Fruit fly (Drosophila melanogaster): ENCODE data around the gene fh.

DNA sequence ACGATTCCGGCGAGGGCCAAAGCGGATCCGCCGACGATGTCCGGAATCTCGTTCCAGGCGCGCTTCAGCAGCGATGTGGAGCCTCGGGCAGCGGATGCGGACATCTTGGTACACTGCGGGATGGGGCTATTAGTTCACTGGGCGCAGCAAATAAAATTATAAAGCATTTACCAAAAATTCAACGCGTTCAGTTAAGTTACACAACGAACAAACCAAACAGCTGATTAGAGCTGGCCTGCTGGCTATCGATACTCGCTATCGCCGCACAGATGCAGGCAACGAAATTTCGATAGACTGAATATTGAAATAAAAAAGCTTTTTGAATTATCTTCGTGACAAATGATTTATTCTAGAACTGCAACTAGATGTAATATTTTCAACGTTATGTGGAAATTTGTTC is 10.9 kb upstream of the fh start, which contains the start of gene NdufA3:
- TF ChIP-seq CG1620 (GFP tag; optimal IDR thresholded peaks at IDR 0.05) (no peak), CG5204 (GFP tag; optimal IDR thresholded peaks at IDR 0.05) (no peak), CG11617 (GFP tag; optimal IDR thresholded peaks at IDR 0.05) (no peak), tj (GFP tag; optimal IDR thresholded peaks at IDR 0.05) (no peak), toe (GFP tag; optimal IDR thresholded peaks at IDR 0.05) (no peak), cnc (optimal IDR thresholded peaks at IDR 0.05) (no peak), CG7045 (GFP tag; optimal IDR thresholded peaks at IDR 0.05) (no peak), Clk (GFP tag; optimal IDR thresholded peaks at IDR 0.05) (no peak), Mnt (GFP tag; optimal IDR thresholded peaks at IDR 0.05) (peak; percentile 10), kay (GFP tag; ENCODE audit: borderline replicate concordance) (no peak)

All from whole organism, adult.